Fruit fly (Drosophila melanogaster): ENCODE measurements around the gene Or33b.

DNA sequence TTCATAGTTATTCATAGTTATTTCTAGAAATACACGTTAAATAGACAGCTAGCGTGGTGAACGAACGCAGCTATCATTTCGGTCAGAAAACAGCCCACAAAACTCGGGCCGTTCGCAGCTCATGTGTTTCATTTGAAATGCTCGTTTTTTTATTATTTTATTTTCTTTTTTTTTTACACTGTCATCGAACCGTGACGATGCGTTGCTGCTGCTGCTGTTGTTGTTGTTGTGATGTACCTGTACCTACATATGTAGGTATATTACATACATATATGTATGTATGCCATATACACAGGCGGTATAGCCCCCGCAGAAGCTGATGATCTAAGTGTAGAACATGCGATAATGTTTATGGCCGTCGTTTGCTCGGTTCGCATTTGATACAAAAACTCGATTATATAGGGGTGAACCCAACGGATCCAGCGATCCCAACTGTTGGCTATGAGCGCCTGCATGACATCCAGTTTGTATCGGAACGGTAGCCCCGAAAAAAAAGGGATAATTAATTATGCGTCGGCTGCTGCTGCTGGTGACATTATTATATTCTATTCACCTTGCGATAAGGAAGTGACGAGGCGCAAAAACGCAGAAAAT lies 37.3 kb downstream of the Or33b start:
- TF ChIP-seq gl (tag; optimal IDR thresholded peaks at IDR 0.05) (no peak), fd96Ca (GFP tag; IDR thresholded peaks at IDR 0.05) (no peak), CG12605 (GFP tag; IDR thresholded peaks at IDR 0.05) (no peak), CG8159 (tag; optimal IDR thresholded peaks at IDR 0.05) (no peak), EcR (GFP tag; optimal IDR thresholded peaks at IDR 0.05) (no peak), CG14655 (GFP tag; optimal IDR thresholded peaks at IDR 0.05) (no peak), CG17806 (tag; optimal IDR thresholded peaks at IDR 0.05) (no peak), CG8301 (tag; optimal IDR thresholded peaks at IDR 0.05) (no peak), CG32121 (GFP tag; IDR thresholded peaks at IDR 0.05) (no peak), CG10348 (GFP tag; IDR thresholded peaks at IDR 0.05) (no peak), CG9948 (tag; optimal IDR thresholded peaks at IDR 0.05) (no peak), Snoo (tag; optimal IDR thresholded peaks at IDR 0.05) (no peak)
